Worm (Caenorhabditis elegans) whole organism, L4 larva: ENCODE measurements around the gene nsy-1.

Source experiments
- aly-2 ChIP-seq: sonication (generic microtip); optimal IDR thresholded peaks from 2 replicates; lab custom pipeline; 2018; ENCODE audit warnings: missing biosample characterization, missing genetic modification characterization
- ama-1 ChIP-seq: fragments of 150-350 bp; optimal IDR thresholded peaks from 2 replicates; lab custom pipeline; 2014; ENCODE audit warnings: inconsistent platforms, mixed read lengths
- ceh-62 ChIP-seq: sonication (generic microtip); optimal IDR thresholded peaks from 2 replicates; lab custom pipeline; 2017; ENCODE audit warnings: missing biosample characterization, missing genetic modification characterization
- fos-1 ChIP-seq: fragments of 150-350 bp; optimal IDR thresholded peaks from 2 replicates; lab custom pipeline; 2014; ENCODE audit warnings: missing biosample characterization, missing genetic modification characterization
- gei-8 ChIP-seq: fragments of 200-800 bp; sonication (Bioruptor generic); optimal IDR thresholded peaks from 2 replicates; lab custom pipeline; 2018; ENCODE audit warnings: mild to moderate bottlenecking, missing genetic modification characterization, missing compliant biosample characterization
- jun-1 ChIP-seq: fragments of 150-350 bp; optimal IDR thresholded peaks from 2 replicates; lab custom pipeline; 2014; ENCODE audit warnings: missing biosample characterization, missing genetic modification reagents, missing genetic modification characterization
- madf-5 ChIP-seq, 2 experiments: fragments of 200-800 bp; sonication (Bioruptor generic); IDR thresholded peaks; 2 replicates each; pipeline ENCODE4 v1.3.6; 2022; ENCODE audit warnings: missing compliant biosample characterization in 2 of 2, missing genetic modification characterization in 2 of 2
- madf-9 ChIP-seq: fragments of 200-800 bp; sonication (Bioruptor generic); conservative IDR thresholded peaks from 2 replicates; pipeline ENCODE4 v1.3.6; 2022; ENCODE audit warnings: missing genetic modification reagents, missing genetic modification characterization, missing compliant biosample characterization
- mdl-1 ChIP-seq, 2 experiments: fragments of 150-350 bp in 1 of 2; sonication (generic microtip) in 1 of 2; optimal IDR thresholded peaks; 2 replicates each; lab custom pipeline; 2014 to 2017; ENCODE audit warnings: missing biosample characterization in 2 of 2, missing genetic modification characterization in 2 of 2
- nhr-11 ChIP-seq: fragments of 150-350 bp; optimal IDR thresholded peaks from 2 replicates; lab custom pipeline; 2014; ENCODE audit warnings: missing biosample characterization, missing genetic modification characterization
- pha-4 ChIP-seq, 2 experiments: fragments of 150-350 bp in 1 of 2; fragments of 200-800 bp in 1 of 2; sonication (Bioruptor generic) in 1 of 2; IDR thresholded peaks in 1 of 2; optimal IDR thresholded peaks in 1 of 2; 2 replicates each; pipeline versions ENCODE4 v1.3.6 to Lab custom; 2014 to 2022; ENCODE audit warnings: missing genetic modification characterization in 2 of 2, missing genetic modification reagents in 2 of 2, missing biosample characterization in 1 of 2, missing compliant biosample characterization in 1 of 2
- snpc-4 ChIP-seq: fragments of 150-350 bp; optimal IDR thresholded peaks from 2 replicates; lab custom pipeline; 2014; ENCODE audit warnings: missing biosample characterization, missing genetic modification characterization
- tra-1 ChIP-seq: fragments of 200-800 bp; sonication (Bioruptor generic); IDR thresholded peaks from 2 replicates; pipeline ENCODE4 v1.3.6; 2022; ENCODE audit warnings: missing genetic modification reagents, missing genetic modification characterization, missing compliant biosample characterization

DNA sequence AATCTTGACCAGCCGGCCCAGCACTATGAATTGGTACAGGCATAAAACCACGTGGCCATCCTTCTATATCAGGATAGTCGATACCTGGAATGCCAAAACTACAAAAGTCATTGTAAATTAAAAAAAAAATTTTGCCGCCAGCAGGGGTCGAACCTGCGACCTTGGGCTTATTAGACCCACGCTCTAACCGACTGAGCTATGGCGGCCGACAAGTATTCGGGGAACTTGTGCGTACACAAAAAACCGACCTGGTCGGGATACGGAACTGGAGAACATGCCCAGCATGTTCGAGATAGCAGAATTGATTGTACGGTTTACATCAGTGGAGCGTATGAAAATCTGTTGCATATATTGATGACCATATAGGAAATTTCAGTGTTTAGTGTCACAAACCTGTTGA lies 34.8 kb downstream of the nsy-1 start:
- peak in 1 of 2 experiments; percentile 55 for TF ChIP-seq mdl-1 (tag; optimal IDR thresholded peaks at IDR 0.05; lab: Kevin White, UChicago)
- TF ChIP-seq nhr-11 (tag; lab: Kevin White, UChicago) = no peak
- no peak for TF ChIP-seq aly-2 (tag; lab: Kevin White, UChicago)
- no peak for TF ChIP-seq gei-8
- TF ChIP-seq snpc-4 (tag; lab: Kevin White, UChicago) = peak; percentile 93
- peak; percentile 74; the same call in 1 of the 2 replicates for TF ChIP-seq pha-4 (GFP tag; IDR thresholded peaks at IDR 0.05; lab: Robert Waterston, UW)
- TF ChIP-seq pha-4 (tag; optimal IDR thresholded peaks at IDR 0.05; lab: Kevin White, UChicago) = no peak
- 0 out of 2 replicates have a peak, but pooled peaks have one; percentile 35 for TF ChIP-seq tra-1
- no peak for TF ChIP-seq ama-1 (lab: Kevin White, UChicago)
- TF ChIP-seq madf-9 = peak; percentile 39; the same call in 1 of the 2 replicates
- TF ChIP-seq fos-1 (tag; lab: Kevin White, UChicago) = no peak
- TF ChIP-seq madf-5 (GFP tag; IDR thresholded peaks at IDR 0.05; lab: Robert Waterston, UW) = 0 out of 4 replicates have a peak, but pooled peaks of 1 of the 2 experiments have one; percentile 34
- no peak for TF ChIP-seq jun-1 (tag; lab: Kevin White, UChicago)
- TF ChIP-seq ceh-62 (tag; lab: Kevin White, UChicago) = no peak
